Fruit fly (Drosophila melanogaster) whole organism, prepupa: ENCODE measurements around the gene IntS11.

Experiments
- CG31627 ChIP-seq: fragments of 200-800 bp; sonication (Bioruptor generic); optimal IDR thresholded peaks from 3 replicates; lab custom pipeline; 2016; ENCODE audit warnings: missing biosample characterization, missing genetic modification characterization
- Hr39 ChIP-seq: fragments of 200-800 bp; sonication (Bioruptor generic); optimal IDR thresholded peaks from 2 replicates; lab custom pipeline; 2016; ENCODE audit warnings: missing biosample characterization, missing genetic modification characterization
- Lpt ChIP-seq: fragments of 200-800 bp; sonication (Bioruptor generic); optimal IDR thresholded peaks from 3 replicates; lab custom pipeline; 2016; ENCODE audit warnings: missing biosample characterization, missing genetic modification characterization
- achi ChIP-seq: fragments of 200-800 bp; sonication (Bioruptor generic); optimal IDR thresholded peaks from 3 replicates; lab custom pipeline; 2016; ENCODE audit warnings: missing biosample characterization, missing genetic modification characterization
- dsx ChIP-seq: fragments of 200-800 bp; optimal IDR thresholded peaks from 3 replicates; lab custom pipeline; 2019; ENCODE audit warnings: missing biosample characterization, mild to moderate bottlenecking, missing genetic modification characterization, moderate library complexity; ENCODE audit not compliant: poor library complexity, severe bottlenecking

dm6 chr3R:29756153-29756552 lies 11.0 kb downstream of the IntS11 start:
- TF ChIP-seq dsx (GFP tag; lab: Kevin White, UChicago) (no peak), achi (GFP tag; lab: Kevin White, UChicago) (no peak), Lpt (peak; percentile 12), Hr39 (GFP tag; lab: Kevin White, UChicago) (no peak), CG31627 (GFP tag; lab: Kevin White, UChicago) (no peak)
